Worm (Caenorhabditis elegans) whole organism, midembryonic: ENCODE results near the gene trp-1.

ENCODE experiments used
- T22C8.4 ChIP-seq: fragments of 200-800 bp; sonication (Bioruptor generic); IDR thresholded peaks from 2 replicates; pipeline ENCODE4 v1.3.6; 2022; ENCODE audit warnings: missing genetic modification characterization, missing compliant biosample characterization
- cog-1 ChIP-seq: sonication (generic microtip); optimal IDR thresholded peaks from 2 replicates; lab custom pipeline; 2016; ENCODE audit warnings: missing genetic modification characterization, missing compliant biosample characterization
- flt-1 ChIP-seq: fragments of 200-800 bp; sonication (Bioruptor generic); IDR thresholded peaks from 2 replicates; pipeline ENCODE4 v1.3.6; 2022; ENCODE audit warnings: missing genetic modification characterization, missing compliant biosample characterization
- klf-2 ChIP-seq: fragments of 200-800 bp; sonication (Bioruptor generic); conservative IDR thresholded peaks from 2 replicates; pipeline ENCODE4 v1.3.6; 2022; ENCODE audit warnings: missing genetic modification reagents, missing genetic modification characterization, missing compliant biosample characterization
- med-1 ChIP-seq: sonication (generic microtip); optimal IDR thresholded peaks from 2 replicates; lab custom pipeline; 2017; ENCODE audit warnings: missing genetic modification characterization, mild to moderate bottlenecking, missing compliant biosample characterization, antibody characterized with exemption, missing genetic modification reagents; ENCODE audit not compliant: insufficient read depth
- ref-1 ChIP-seq: fragments of 200-800 bp; sonication (Bioruptor generic); conservative IDR thresholded peaks from 2 replicates; pipeline ENCODE4 v1.3.6; 2022; ENCODE audit warnings: missing genetic modification reagents, missing genetic modification characterization, missing compliant biosample characterization
- tab-1 ChIP-seq: fragments of 200-800 bp; sonication (Bioruptor generic); IDR thresholded peaks from 2 replicates; pipeline ENCODE4 v1.3.6; 2022; ENCODE audit warnings: missing genetic modification characterization, missing compliant biosample characterization
- ztf-23 ChIP-seq: fragments of 200-800 bp; sonication (Bioruptor generic); IDR thresholded peaks from 2 replicates; pipeline ENCODE4 v1.3.6; 2022; ENCODE audit warnings: missing genetic modification reagents, missing genetic modification characterization, missing compliant biosample characterization
- ztf-29 ChIP-seq: fragments of 200-800 bp; sonication (Bioruptor generic); IDR thresholded peaks from 2 replicates; pipeline ENCODE4 v1.3.6; 2022; ENCODE audit warnings: missing genetic modification reagents, missing genetic modification characterization, missing compliant biosample characterization

Gene trp-1

ce11 chrIII:8588592-8589153 is 53.7 kb downstream of the trp-1 start, which contains the start of gene glr-1:
glr-1 (minus strand) TSS chrIII:8588642.
- no peak for TF ChIP-seq ztf-23 (GFP tag; lab: Robert Waterston, UW)
- TF ChIP-seq ref-1, result no peak
- TF ChIP-seq ztf-29, result no peak
- TF ChIP-seq tab-1 (GFP tag; lab: Robert Waterston, UW), result no peak
- no peak for TF ChIP-seq klf-2
- TF ChIP-seq cog-1 (tag; lab: Kevin White, UChicago), result no peak
- TF ChIP-seq flt-1 (GFP tag; lab: Robert Waterston, UW), result no peak
- TF ChIP-seq T22C8.4 (GFP tag; lab: Robert Waterston, UW), result no peak
- TF ChIP-seq med-1 (GFP tag; lab: Kevin White, UChicago), result no peak

- no peak for TF ChIP-seq flt-1 (GFP tag; lab: Robert Waterston, UW)
Measured at ce11 chrIII:8589195-8589594, 54.3 kb downstream of the trp-1 start, which contains the start of gene fip-3. fip-3 (minus strand) TSS chrIII:8589488.

ce11 chrIII:8590882-8591281 is 56.0 kb downstream of the trp-1 start, which contains the start of gene fipr-16:
fipr-16 (minus strand) TSS chrIII:8590982.
- TF ChIP-seq flt-1 (GFP tag; lab: Robert Waterston, UW) (no peak), klf-2 (no peak), ztf-29 (no peak)
